Fruit fly (Drosophila melanogaster): ENCODE results near the gene Lmpt.

Lmpt gene

DNA sequence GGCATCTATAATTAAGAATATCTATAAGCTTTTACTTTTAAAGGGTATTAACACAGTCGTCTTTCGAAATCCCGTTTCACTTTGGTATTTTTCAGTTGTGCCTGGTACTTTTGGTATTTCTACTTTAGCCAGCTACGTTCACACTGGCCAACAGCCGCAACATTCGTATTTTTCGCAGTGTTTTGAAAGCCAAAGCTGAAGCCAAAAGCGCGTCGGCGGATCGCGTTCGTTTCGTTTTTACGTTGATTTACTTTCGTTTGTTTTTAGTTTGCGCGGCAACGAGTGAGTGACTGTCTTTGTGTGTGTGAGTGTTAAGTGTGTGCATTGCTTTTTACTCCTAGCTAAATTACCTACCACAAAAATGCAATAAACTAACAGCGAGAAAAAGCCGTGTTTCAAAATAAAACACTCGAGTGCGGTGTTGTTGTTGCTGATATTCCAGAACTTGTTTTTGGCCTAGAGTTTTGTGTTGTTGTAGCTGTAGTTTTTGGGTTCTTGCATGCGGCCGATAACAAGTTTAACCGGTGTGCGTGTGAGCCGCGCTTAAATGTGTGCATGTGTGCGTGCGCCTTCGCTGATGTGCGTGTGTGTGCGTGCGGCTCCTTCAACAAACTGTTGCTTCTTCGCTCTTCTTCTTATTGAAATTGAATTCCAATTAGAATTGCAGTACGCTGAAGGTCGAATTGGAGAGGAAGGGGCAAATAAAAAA is at the start of gene Lmpt:
TSS of gene Lmpt (plus strand) at position 173 of the 709 bp plus-strand sequence.
- TF ChIP-seq Sin3A (optimal IDR thresholded peaks at IDR 0.05) = no peak

DNA sequence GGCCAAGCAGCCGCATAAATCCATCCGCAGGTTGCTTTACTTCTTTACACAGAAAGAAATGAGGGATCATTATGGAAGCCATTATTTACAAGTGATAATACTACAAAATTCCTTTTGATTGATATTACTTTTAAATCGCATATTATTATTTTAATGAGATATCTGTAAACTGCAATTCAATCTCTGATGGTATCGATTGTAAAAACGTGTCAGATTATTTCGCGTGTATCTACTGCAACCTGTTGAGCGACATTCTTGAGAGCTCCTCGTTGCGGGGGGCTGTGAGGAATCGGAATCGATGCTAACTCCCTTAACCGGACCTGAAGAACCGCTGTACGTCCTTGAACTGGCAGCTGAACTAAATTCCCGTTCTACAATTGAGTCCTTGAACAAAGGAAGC is 47.0 kb upstream of the Lmpt start:
- TF ChIP-seq Sin3A (optimal IDR thresholded peaks at IDR 0.05) = no peak

DNA sequence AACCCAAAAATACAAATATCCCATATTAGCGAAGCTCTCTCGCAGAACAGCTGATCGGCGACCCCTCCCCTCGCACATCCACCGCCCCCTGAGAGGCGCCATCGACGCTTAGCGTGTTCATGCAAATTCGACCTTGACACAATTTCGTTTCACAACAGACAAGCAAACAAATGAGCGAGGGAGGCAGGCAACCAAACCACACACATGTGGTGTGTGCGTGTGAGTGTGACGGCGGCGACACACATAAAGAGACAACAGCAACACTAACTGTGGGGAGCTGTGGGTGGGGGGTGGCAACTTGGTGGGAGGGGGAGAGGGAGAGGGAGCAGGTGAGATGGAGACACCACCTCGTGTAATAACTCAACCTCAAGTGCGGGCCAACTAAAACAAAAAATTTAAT is 40.4 kb upstream of the Lmpt start:
- TF ChIP-seq psq (optimal IDR thresholded peaks at IDR 0.05) = no peak
- no peak for TF ChIP-seq Sin3A (optimal IDR thresholded peaks at IDR 0.05)
- TF ChIP-seq ttk (optimal IDR thresholded peaks at IDR 0.05) = no peak
- TF ChIP-seq insv (optimal IDR thresholded peaks at IDR 0.05) = no peak
- no peak for TF ChIP-seq h (optimal IDR thresholded peaks at IDR 0.05)
- TF ChIP-seq Myc (optimal IDR thresholded peaks at IDR 0.05) = no peak

DNA sequence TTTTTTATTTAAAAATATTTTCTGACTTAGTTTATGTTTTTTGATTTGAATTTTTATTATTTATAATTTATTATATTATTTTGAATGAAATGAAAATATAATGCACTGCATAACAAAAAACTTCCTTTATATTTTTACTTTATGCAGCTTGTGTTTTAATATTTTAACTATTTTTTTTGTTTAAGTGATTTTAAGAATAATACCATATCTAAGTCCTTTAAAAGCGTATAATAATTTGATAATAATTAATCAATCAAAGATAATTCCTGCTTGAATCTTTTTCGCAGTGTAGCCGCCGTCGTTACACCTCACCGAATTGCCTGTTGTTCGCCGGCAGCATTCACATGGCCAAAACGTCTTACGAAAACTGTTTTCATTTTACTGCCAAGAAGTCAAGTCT is 39.9 kb upstream of the Lmpt start:
- no peak for TF ChIP-seq h (optimal IDR thresholded peaks at IDR 0.05)
- no peak for TF ChIP-seq ttk (optimal IDR thresholded peaks at IDR 0.05)
- no peak for TF ChIP-seq Myc (optimal IDR thresholded peaks at IDR 0.05)
- no peak for TF ChIP-seq insv (optimal IDR thresholded peaks at IDR 0.05)
- TF ChIP-seq Sin3A (optimal IDR thresholded peaks at IDR 0.05) = no peak
- no peak for TF ChIP-seq psq (optimal IDR thresholded peaks at IDR 0.05)

DNA sequence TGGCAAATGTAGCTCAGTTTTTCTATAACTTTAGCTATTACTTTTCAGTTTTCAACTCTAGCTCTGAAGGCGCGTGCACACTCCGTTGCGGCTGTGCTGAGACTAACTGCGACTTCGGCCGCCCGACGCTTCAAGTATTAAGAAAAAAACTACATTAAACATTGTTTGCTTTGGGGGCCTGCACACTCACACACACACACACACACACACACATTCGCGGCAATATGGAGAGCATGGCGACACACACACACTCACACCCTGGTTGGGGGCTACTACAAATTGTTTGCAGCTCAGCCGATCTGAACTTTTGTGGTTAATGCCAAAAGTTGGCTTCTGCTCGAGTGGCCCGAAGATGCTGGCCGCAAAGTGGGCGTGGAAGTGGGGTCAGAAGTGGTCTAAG is 36.1 kb upstream of the Lmpt start, which contains the start of gene CG13024:
TSS of gene CG13024 (minus strand) at position 108 of the 400 bp plus-strand sequence.
- TF ChIP-seq psq (optimal IDR thresholded peaks at IDR 0.05) = no peak
- TF ChIP-seq h (optimal IDR thresholded peaks at IDR 0.05) = no peak
- no peak for TF ChIP-seq ttk (optimal IDR thresholded peaks at IDR 0.05)
- no peak for TF ChIP-seq Myc (optimal IDR thresholded peaks at IDR 0.05)
- TF ChIP-seq Sin3A (optimal IDR thresholded peaks at IDR 0.05) = no peak
- no peak for TF ChIP-seq insv (optimal IDR thresholded peaks at IDR 0.05)

DNA sequence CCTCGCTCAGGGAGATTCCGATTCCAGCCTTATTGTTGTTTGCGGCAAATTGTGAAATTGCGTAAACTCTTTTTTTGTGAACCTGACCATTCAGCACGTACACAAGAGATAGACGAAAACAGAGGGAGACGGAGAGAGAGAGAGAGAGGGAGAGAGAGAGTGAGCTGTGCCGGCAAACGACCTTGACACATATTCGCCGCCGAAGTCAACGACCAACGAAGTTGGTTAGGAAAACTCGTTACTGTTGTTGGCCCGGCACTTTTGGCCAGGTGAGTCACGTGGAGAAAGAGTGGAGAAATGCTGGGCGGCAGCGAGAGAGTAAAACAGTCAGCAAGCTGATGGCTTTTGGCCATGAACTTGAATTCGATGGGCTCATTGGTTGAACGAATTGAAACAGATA is 35.1 kb upstream of the Lmpt start:
- no peak for TF ChIP-seq Sin3A (optimal IDR thresholded peaks at IDR 0.05)
- no peak for TF ChIP-seq insv (optimal IDR thresholded peaks at IDR 0.05)
- TF ChIP-seq h (optimal IDR thresholded peaks at IDR 0.05) = no peak
- no peak for TF ChIP-seq psq (optimal IDR thresholded peaks at IDR 0.05)
- TF ChIP-seq Myc (optimal IDR thresholded peaks at IDR 0.05) = no peak
- no peak for TF ChIP-seq ttk (optimal IDR thresholded peaks at IDR 0.05)

DNA sequence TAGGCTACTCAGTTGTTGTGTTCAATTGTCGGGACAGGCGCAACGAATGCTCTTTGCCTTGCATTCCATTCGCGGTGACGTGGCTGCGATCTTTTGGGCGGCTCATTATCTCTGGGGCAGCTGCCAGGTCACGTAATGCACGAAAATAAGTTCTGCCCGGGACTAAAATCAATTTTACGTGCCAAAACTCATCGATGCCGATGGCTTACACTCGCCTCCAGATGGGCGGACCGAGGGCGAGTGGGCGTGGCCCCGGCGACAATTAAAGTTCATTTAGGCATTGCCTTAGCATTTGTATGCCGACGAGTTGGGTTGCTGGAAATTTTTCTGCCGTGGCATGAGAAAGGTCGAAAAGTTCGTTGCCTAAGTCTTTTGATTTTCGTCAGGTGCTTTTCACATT is 28.4 kb upstream of the Lmpt start:
- TF ChIP-seq h (optimal IDR thresholded peaks at IDR 0.05) (no peak), insv (optimal IDR thresholded peaks at IDR 0.05) (no peak), Sin3A (optimal IDR thresholded peaks at IDR 0.05) (no peak), ttk (optimal IDR thresholded peaks at IDR 0.05) (no peak), Myc (optimal IDR thresholded peaks at IDR 0.05) (no peak), psq (optimal IDR thresholded peaks at IDR 0.05) (no peak)

DNA sequence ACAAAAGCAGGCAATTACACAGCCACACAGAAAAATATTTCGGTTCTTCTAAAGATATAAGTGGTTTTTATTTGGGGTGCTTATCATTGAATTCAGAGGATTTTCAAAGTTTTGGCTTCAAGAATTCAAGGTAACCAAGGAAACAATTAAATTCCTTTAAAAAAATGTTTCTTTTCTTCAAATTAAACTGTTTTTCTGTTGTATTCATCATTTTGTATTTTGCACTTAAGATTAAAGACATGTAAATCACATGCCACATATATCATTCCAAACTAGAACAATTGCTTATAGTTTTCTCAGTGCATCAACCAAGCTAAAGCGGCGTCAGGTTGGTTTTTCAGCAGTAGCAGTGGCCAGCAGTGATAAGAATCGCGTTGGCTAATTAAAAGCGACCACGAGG is 24.6 kb upstream of the Lmpt start:
- TF ChIP-seq h (optimal IDR thresholded peaks at IDR 0.05) (no peak), Myc (optimal IDR thresholded peaks at IDR 0.05) (no peak), insv (optimal IDR thresholded peaks at IDR 0.05) (no peak), ttk (optimal IDR thresholded peaks at IDR 0.05) (no peak), Sin3A (optimal IDR thresholded peaks at IDR 0.05) (no peak), psq (optimal IDR thresholded peaks at IDR 0.05) (no peak)

DNA sequence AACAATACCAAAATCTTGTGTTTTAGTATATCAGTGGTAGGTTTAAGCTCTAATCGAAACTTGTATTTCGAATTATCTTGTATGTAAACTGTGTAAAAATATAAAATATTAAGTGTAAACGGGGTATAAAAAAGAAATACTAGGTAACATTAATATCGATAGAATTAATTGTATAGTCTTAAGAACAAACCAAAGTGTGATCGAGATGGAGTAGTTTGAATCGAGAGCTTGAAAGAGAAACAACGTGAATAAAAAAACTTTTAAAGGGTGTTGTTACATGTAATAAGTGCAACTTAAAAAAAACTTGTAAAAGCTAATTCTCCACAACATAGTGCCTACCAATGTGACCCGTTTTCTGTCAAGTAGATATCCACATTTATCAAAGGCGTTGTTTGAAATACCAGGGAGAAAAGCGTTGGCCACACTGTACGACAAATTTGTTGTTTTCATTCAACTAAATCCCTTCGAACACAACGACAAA is 23.0 kb upstream of the Lmpt start, which contains the start of gene TSG101:
TSS of gene TSG101 (plus strand) at position 208 of the 481 bp plus-strand sequence.
- no peak for TF ChIP-seq insv (optimal IDR thresholded peaks at IDR 0.05)
- no peak for TF ChIP-seq Myc (optimal IDR thresholded peaks at IDR 0.05)
- TF ChIP-seq h (optimal IDR thresholded peaks at IDR 0.05) = no peak
- no peak for TF ChIP-seq psq (optimal IDR thresholded peaks at IDR 0.05)
- TF ChIP-seq ttk (optimal IDR thresholded peaks at IDR 0.05) = no peak

- TF ChIP-seq psq (optimal IDR thresholded peaks at IDR 0.05) = no peak
- no peak for TF ChIP-seq Sin3A (optimal IDR thresholded peaks at IDR 0.05)
- no peak for TF ChIP-seq insv (optimal IDR thresholded peaks at IDR 0.05)
- no peak for TF ChIP-seq Myc (optimal IDR thresholded peaks at IDR 0.05)
- TF ChIP-seq ttk (optimal IDR thresholded peaks at IDR 0.05) = no peak
- no peak for TF ChIP-seq h (optimal IDR thresholded peaks at IDR 0.05)
Measured at dm6 chr3L:16842952-16843351, 22.1 kb upstream of the Lmpt start.

dm6 chr3L:16844920-16845573 is 20.0 kb upstream of the Lmpt start, which contains the start of the genes kud and Zcchc7:
Gene kud, minus strand, starts transcription at chr3L:16844991.
Gene Zcchc7, plus strand, starts transcription at chr3L:16845386.
- TF ChIP-seq insv (optimal IDR thresholded peaks at IDR 0.05) (no peak), ttk (optimal IDR thresholded peaks at IDR 0.05) (no peak), h (optimal IDR thresholded peaks at IDR 0.05) (no peak), Myc (optimal IDR thresholded peaks at IDR 0.05) (no peak)

DNA sequence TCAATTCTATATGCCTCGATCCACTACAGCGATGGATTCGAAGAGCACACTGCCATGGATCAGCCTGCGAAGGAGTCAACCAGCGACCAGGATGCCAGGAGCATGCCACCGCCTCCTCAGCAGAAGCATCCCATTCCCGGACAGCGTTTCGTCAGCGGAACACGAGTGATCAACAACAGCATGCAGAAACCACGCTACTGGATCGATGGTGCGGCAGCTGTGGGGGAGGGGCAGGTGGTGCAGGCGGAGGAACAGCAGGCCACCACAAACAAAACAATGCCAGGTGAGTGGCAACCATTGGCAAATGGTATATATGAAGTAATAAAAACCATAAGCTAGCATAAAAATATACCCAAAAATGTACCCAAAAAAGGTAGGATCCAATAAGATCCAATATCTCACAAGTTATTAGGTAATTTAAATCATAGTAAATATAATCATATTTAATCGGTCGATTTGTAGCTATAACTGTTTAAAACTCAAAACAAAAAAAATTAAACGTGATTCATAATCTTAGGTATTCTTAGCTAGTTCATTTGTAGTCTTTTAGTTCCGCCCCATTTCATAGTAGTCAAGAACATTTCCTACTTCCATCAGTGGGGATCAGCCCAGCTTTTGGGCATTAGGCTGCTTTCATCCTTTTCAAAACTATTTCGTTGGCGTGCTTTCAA is 19.4 kb upstream of the Lmpt start, which contains the start of gene CG32161:
TSS of gene CG32161 (plus strand) at position 621 of the 671 bp plus-strand sequence.
- no peak for TF ChIP-seq psq (optimal IDR thresholded peaks at IDR 0.05)
- no peak for TF ChIP-seq Myc (optimal IDR thresholded peaks at IDR 0.05)
- TF ChIP-seq ttk (optimal IDR thresholded peaks at IDR 0.05) = no peak
- TF ChIP-seq Sin3A (optimal IDR thresholded peaks at IDR 0.05) = no peak
- no peak for TF ChIP-seq insv (optimal IDR thresholded peaks at IDR 0.05)
- TF ChIP-seq h (optimal IDR thresholded peaks at IDR 0.05) = no peak
